Fruit fly (Drosophila melanogaster) whole organism, pupa: ENCODE data around the gene Hsp26.

Source experiments
- CG12605 ChIP-seq: fragments of 200-800 bp; sonication (Bioruptor generic); IDR thresholded peaks from 2 replicates; pipeline ENCODE4 v1.3.6; 2022; ENCODE audit warnings: missing biosample characterization, missing genetic modification characterization
- CG8301 ChIP-seq: fragments of 200-800 bp; sonication (Bioruptor generic); optimal IDR thresholded peaks from 2 replicates; lab custom pipeline; 2018; ENCODE audit warnings: missing biosample characterization, mild to moderate bottlenecking, missing genetic modification characterization
- CG9948 ChIP-seq: fragments of 200-800 bp; sonication (Bioruptor generic); optimal IDR thresholded peaks from 2 replicates; lab custom pipeline; 2018; ENCODE audit warnings: missing biosample characterization, mild to moderate bottlenecking, missing genetic modification characterization, moderate library complexity
- D1 ChIP-seq: fragments of 200-800 bp; sonication (Bioruptor generic); optimal IDR thresholded peaks from 2 replicates; lab custom pipeline; 2018; ENCODE audit warnings: missing biosample characterization, mild to moderate bottlenecking, missing genetic modification characterization, moderate library complexity
- fd96Ca ChIP-seq: fragments of 200-800 bp; sonication (Bioruptor generic); IDR thresholded peaks from 3 replicates; pipeline ENCODE4 v1.3.6; 2022; ENCODE audit warnings: missing biosample characterization, missing genetic modification characterization

DNA sequence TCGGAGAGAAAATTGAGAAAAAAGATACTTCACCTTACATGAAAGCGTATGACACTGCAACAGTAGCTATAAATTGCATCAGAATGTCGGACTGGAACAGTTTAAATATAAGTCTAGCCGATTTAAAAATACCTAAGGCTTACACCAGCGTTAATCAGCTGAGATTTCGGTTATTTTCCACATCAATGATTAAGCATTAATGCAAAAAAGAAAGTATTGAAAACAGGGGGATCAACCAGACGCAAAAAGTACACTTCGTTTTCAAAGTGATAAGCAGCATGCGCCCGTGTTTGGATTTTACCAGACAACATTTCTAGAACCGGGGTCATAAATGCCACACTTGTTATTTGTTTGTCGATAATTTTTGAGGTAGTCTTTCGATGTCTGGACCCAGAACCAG, 44.9 kb upstream of the Hsp26 start:
- TF ChIP-seq fd96Ca (GFP tag; lab: Robert Waterston, UW) (no peak), CG9948 (tag; lab: Kevin White, UChicago) (no peak), D1 (tag; lab: Kevin White, UChicago) (no peak), CG12605 (GFP tag; lab: Robert Waterston, UW) (no peak), CG8301 (no peak)
